Worm (Caenorhabditis elegans) whole organism, late embryonic: ENCODE measurements around the gene col-39.

Source experiments
- C08G9.2 ChIP-seq: sonication (generic microtip); optimal IDR thresholded peaks from 2 replicates; lab custom pipeline; 2016; ENCODE audit warnings: mild to moderate bottlenecking, missing genetic modification characterization, moderate library complexity, missing compliant biosample characterization
- F13H6.1 ChIP-seq: sonication (generic microtip); optimal IDR thresholded peaks from 2 replicates; lab custom pipeline; 2016; ENCODE audit warnings: missing genetic modification characterization, missing compliant biosample characterization
- K02D7.2 ChIP-seq: sonication (generic microtip); optimal IDR thresholded peaks from 2 replicates; lab custom pipeline; 2017; ENCODE audit warnings: mild to moderate bottlenecking, missing genetic modification characterization, missing compliant biosample characterization
- T23F11.4 ChIP-seq: fragments of 200-800 bp; sonication (Bioruptor generic); optimal IDR thresholded peaks from 2 replicates; lab custom pipeline; 2018; ENCODE audit warnings: mild to moderate bottlenecking, missing genetic modification characterization, missing compliant biosample characterization
- Y22D7AL.16 ChIP-seq: sonication (generic microtip); optimal IDR thresholded peaks from 2 replicates; lab custom pipeline; 2016; ENCODE audit warnings: missing genetic modification characterization, missing compliant biosample characterization
- ama-1 ChIP-seq: fragments of 150-350 bp; optimal IDR thresholded peaks from 2 replicates; lab custom pipeline; 2014
- ceh-14 ChIP-seq: sonication (generic microtip); optimal IDR thresholded peaks from 2 replicates; lab custom pipeline; 2016; ENCODE audit warnings: missing genotype, missing genetic modification characterization, missing compliant biosample characterization
- ceh-2 ChIP-seq: sonication (generic microtip); optimal IDR thresholded peaks from 2 replicates; lab custom pipeline; 2016; ENCODE audit warnings: missing genotype, missing genetic modification characterization, missing compliant biosample characterization
- ceh-22 ChIP-seq: sonication (generic microtip); optimal IDR thresholded peaks from 2 replicates; lab custom pipeline; 2017; ENCODE audit warnings: missing biosample characterization, missing genetic modification characterization
- ceh-31 ChIP-seq: sonication (generic microtip); optimal IDR thresholded peaks from 2 replicates; lab custom pipeline; 2016; ENCODE audit warnings: missing genetic modification characterization, missing compliant biosample characterization
- ceh-34 ChIP-seq: sonication (generic microtip); optimal IDR thresholded peaks from 2 replicates; lab custom pipeline; 2016; ENCODE audit warnings: mild to moderate bottlenecking, missing genetic modification characterization, missing compliant biosample characterization
- ceh-45 ChIP-seq: fragments of 200-800 bp; sonication (Bioruptor generic); IDR thresholded peaks from 2 replicates; pipeline ENCODE4 v1.3.6; 2022; ENCODE audit warnings: missing genetic modification reagents, missing genetic modification characterization, missing compliant biosample characterization
- ceh-6 ChIP-seq: fragments of 200-800 bp; sonication (Bioruptor generic); optimal IDR thresholded peaks from 2 replicates; lab custom pipeline; 2018; ENCODE audit warnings: mild to moderate bottlenecking, missing genetic modification characterization, missing compliant biosample characterization
- ceh-9 ChIP-seq: sonication (generic microtip); optimal IDR thresholded peaks from 2 replicates; lab custom pipeline; 2016; ENCODE audit warnings: mild to moderate bottlenecking, missing genetic modification characterization, inconsistent platforms, missing compliant biosample characterization
- che-1 ChIP-seq: sonication (generic microtip); optimal IDR thresholded peaks from 2 replicates; lab custom pipeline; 2016; ENCODE audit warnings: mild to moderate bottlenecking, missing genetic modification characterization, missing compliant biosample characterization
- dmd-4 ChIP-seq: sonication (generic microtip); optimal IDR thresholded peaks from 2 replicates; lab custom pipeline; 2016; ENCODE audit warnings: borderline replicate concordance, missing genetic modification characterization, missing compliant biosample characterization
- elt-2 ChIP-seq: sonication (generic microtip); optimal IDR thresholded peaks from 2 replicates; lab custom pipeline; 2016; ENCODE audit warnings: missing genetic modification reagents, missing genetic modification characterization, missing compliant biosample characterization
- elt-4 ChIP-seq: sonication (generic microtip); optimal IDR thresholded peaks from 2 replicates; lab custom pipeline; 2016; ENCODE audit warnings: missing genetic modification characterization, missing compliant biosample characterization
- ets-4 ChIP-seq: sonication (generic microtip); optimal IDR thresholded peaks from 2 replicates; lab custom pipeline; 2016; ENCODE audit warnings: missing genetic modification characterization, missing compliant biosample characterization
- gmeb-2 ChIP-seq: sonication (generic microtip); optimal IDR thresholded peaks from 2 replicates; lab custom pipeline; 2016; ENCODE audit warnings: missing genetic modification characterization, inconsistent platforms, missing compliant biosample characterization
- hlh-15 ChIP-seq: sonication (generic microtip); optimal IDR thresholded peaks from 2 replicates; lab custom pipeline; 2016; ENCODE audit warnings: missing genetic modification characterization, missing compliant biosample characterization
- hlh-30 ChIP-seq: sonication (generic microtip); optimal IDR thresholded peaks from 2 replicates; lab custom pipeline; 2017; ENCODE audit warnings: antibody characterized with exemption, missing genetic modification characterization, missing compliant biosample characterization; ENCODE audit not compliant: insufficient read depth
- hlh-8 ChIP-seq: sonication (generic microtip); optimal IDR thresholded peaks from 2 replicates; lab custom pipeline; 2016; ENCODE audit warnings: missing genotype, missing genetic modification characterization, missing compliant biosample characterization
- lim-6 ChIP-seq: sonication (generic microtip); optimal IDR thresholded peaks from 2 replicates; lab custom pipeline; 2016; ENCODE audit warnings: missing genetic modification characterization, missing compliant biosample characterization
- madf-2 ChIP-seq: sonication (generic microtip); optimal IDR thresholded peaks from 2 replicates; lab custom pipeline; 2017; ENCODE audit warnings: missing genetic modification characterization, missing compliant biosample characterization
- mec-3 ChIP-seq: sonication (generic microtip); optimal IDR thresholded peaks from 2 replicates; lab custom pipeline; 2016; ENCODE audit warnings: borderline replicate concordance, missing genetic modification characterization, missing compliant biosample characterization
- nfya-1 ChIP-seq: sonication (generic microtip); optimal IDR thresholded peaks from 2 replicates; lab custom pipeline; 2017; ENCODE audit warnings: missing genetic modification characterization, mild to moderate bottlenecking, missing compliant biosample characterization, antibody characterized with exemption, moderate library complexity
- nhr-232 ChIP-seq: sonication (generic microtip); optimal IDR thresholded peaks from 2 replicates; lab custom pipeline; 2016; ENCODE audit warnings: missing genetic modification characterization, missing compliant biosample characterization
- odd-2 ChIP-seq: sonication (generic microtip); optimal IDR thresholded peaks from 2 replicates; lab custom pipeline; 2017; ENCODE audit warnings: antibody characterized with exemption, mild to moderate bottlenecking, missing genetic modification characterization, missing compliant biosample characterization
- pag-3 ChIP-seq: sonication (generic microtip); optimal IDR thresholded peaks from 2 replicates; lab custom pipeline; 2016; ENCODE audit warnings: missing compliant biosample characterization, missing genetic modification characterization, borderline replicate concordance
- pha-4 ChIP-seq: fragments of 150-350 bp; optimal IDR thresholded peaks from 2 replicates; lab custom pipeline; 2018; ENCODE audit warnings: missing biosample characterization, missing genetic modification reagents, missing genetic modification characterization
- pros-1 ChIP-seq: fragments of 150-350 bp; optimal IDR thresholded peaks from 2 replicates; lab custom pipeline; 2014; ENCODE audit warnings: missing biosample characterization, missing genetic modification reagents, missing genetic modification characterization
- ref-2 ChIP-seq: sonication (generic microtip); optimal IDR thresholded peaks from 2 replicates; lab custom pipeline; 2016; ENCODE audit warnings: missing genetic modification characterization, missing compliant biosample characterization
- rnt-1 ChIP-seq: sonication (generic microtip); optimal IDR thresholded peaks from 2 replicates; lab custom pipeline; 2016; ENCODE audit warnings: missing genetic modification characterization, missing compliant biosample characterization
- sdc-2 ChIP-seq: sonication (generic microtip); optimal IDR thresholded peaks from 2 replicates; lab custom pipeline; 2016; ENCODE audit warnings: missing genotype, missing genetic modification characterization, missing compliant biosample characterization
- sox-4 ChIP-seq: sonication (generic microtip); optimal IDR thresholded peaks from 2 replicates; lab custom pipeline; 2017; ENCODE audit warnings: mild to moderate bottlenecking, missing genetic modification characterization, inconsistent platforms, missing compliant biosample characterization
- syd-9 ChIP-seq: sonication (generic microtip); optimal IDR thresholded peaks from 2 replicates; lab custom pipeline; 2016; ENCODE audit warnings: mild to moderate bottlenecking, missing genetic modification characterization, moderate library complexity, missing compliant biosample characterization
- tbx-2 ChIP-seq: sonication (generic microtip); optimal IDR thresholded peaks from 2 replicates; lab custom pipeline; 2016; ENCODE audit warnings: missing genetic modification characterization, missing compliant biosample characterization
- tbx-7 ChIP-seq: sonication (generic microtip); optimal IDR thresholded peaks from 2 replicates; lab custom pipeline; 2016; ENCODE audit warnings: missing genotype, missing genetic modification characterization, missing compliant biosample characterization
- ttx-3 ChIP-seq: sonication (generic microtip); optimal IDR thresholded peaks from 2 replicates; lab custom pipeline; 2016; ENCODE audit warnings: missing genetic modification reagents, missing genetic modification characterization, missing compliant biosample characterization
- unc-3 ChIP-seq, 2 experiments: fragments of 200-800 bp in 1 of 2; sonication (Bioruptor generic) in 1 of 2; sonication (generic microtip) in 1 of 2; conservative IDR thresholded peaks in 1 of 2; optimal IDR thresholded peaks in 1 of 2; 2 replicates each; pipeline versions ENCODE4 v1.3.6 to Lab custom; 2016 to 2022; ENCODE audit warnings: missing compliant biosample characterization in 2 of 2, missing genetic modification characterization in 2 of 2, missing genetic modification reagents in 1 of 2
- unc-42 ChIP-seq: sonication (generic microtip); optimal IDR thresholded peaks from 2 replicates; lab custom pipeline; 2016; ENCODE audit warnings: missing genotype, missing genetic modification characterization, missing compliant biosample characterization
- unc-55 ChIP-seq: sonication (generic microtip); optimal IDR thresholded peaks from 2 replicates; lab custom pipeline; 2017; ENCODE audit warnings: missing biosample characterization, missing genetic modification reagents, missing genetic modification characterization
- unc-86 ChIP-seq: sonication (generic microtip); optimal IDR thresholded peaks from 2 replicates; lab custom pipeline; 2016; ENCODE audit warnings: missing genetic modification characterization, missing compliant biosample characterization
- ztf-16 ChIP-seq: sonication (generic microtip); optimal IDR thresholded peaks from 2 replicates; lab custom pipeline; 2017; ENCODE audit warnings: missing genetic modification characterization, missing compliant biosample characterization

The col-39 gene

ce11 chrII:10707439-10708096 lies 2.9 kb downstream of the col-39 start:
- TF ChIP-seq ceh-22 (tag; lab: Kevin White, UChicago) (no peak), syd-9 (tag; lab: Kevin White, UChicago) (peak; percentile 5), ceh-34 (tag; lab: Kevin White, UChicago) (no peak), elt-4 (tag; lab: Kevin White, UChicago) (peak; percentile 85), Y22D7AL.16 (no peak), ttx-3 (tag; lab: Kevin White, UChicago) (no peak), unc-3 (GFP tag; conservative IDR thresholded peaks at IDR 0.05; lab: Robert Waterston, UW) (no peak), unc-3 (tag; optimal IDR thresholded peaks at IDR 0.05; lab: Kevin White, UChicago) (no peak), dmd-4 (tag; lab: Kevin White, UChicago) (no peak), C08G9.2 (no peak)

DNA sequence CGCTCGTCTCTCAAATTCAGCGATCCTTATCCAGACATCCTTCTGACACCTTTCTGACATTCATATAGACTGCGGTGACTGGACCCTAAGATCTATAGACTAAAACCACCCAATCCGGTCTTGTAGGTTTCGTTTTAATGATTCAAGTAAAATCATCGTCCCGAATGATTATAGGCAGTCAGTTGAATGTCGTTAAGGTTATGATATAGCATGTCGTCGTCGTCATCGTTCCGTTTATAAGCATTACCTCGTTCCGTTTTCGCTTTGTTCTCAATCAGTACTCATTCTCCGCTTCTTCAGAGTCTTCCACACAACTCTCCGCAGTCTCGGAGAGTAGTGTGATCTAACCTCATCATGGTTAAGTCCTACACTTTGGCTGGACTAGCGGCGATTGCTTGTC lies 3.9 kb downstream of the col-39 start, which contains the start of gene bli-1:
bli-1 (plus strand) TSS at position 301 of the 400 bp plus-strand sequence.
- TF ChIP-seq ztf-16: no peak
- TF ChIP-seq unc-3 (GFP tag; conservative IDR thresholded peaks at IDR 0.05; lab: Robert Waterston, UW): no peak
- TF ChIP-seq unc-3 (tag; optimal IDR thresholded peaks at IDR 0.05; lab: Kevin White, UChicago): no peak
- no peak for TF ChIP-seq gmeb-2
- no peak for TF ChIP-seq che-1 (tag; lab: Kevin White, UChicago)
- no peak for TF ChIP-seq ceh-6
- no peak for TF ChIP-seq ref-2 (tag; lab: Kevin White, UChicago)
- TF ChIP-seq tbx-2 (tag; lab: Kevin White, UChicago): no peak
- no peak for TF ChIP-seq sdc-2
- no peak for TF ChIP-seq F13H6.1 (tag; lab: Kevin White, UChicago)
- TF ChIP-seq hlh-8 (tag; lab: Kevin White, UChicago): no peak
- TF ChIP-seq pag-3 (tag; lab: Kevin White, UChicago): no peak
- no peak for TF ChIP-seq elt-2 (tag; lab: Kevin White, UChicago)
- TF ChIP-seq hlh-15: no peak
- TF ChIP-seq T23F11.4: no peak
- TF ChIP-seq pros-1: no peak
- TF ChIP-seq madf-2: no peak
- TF ChIP-seq odd-2 (tag; lab: Kevin White, UChicago): no peak
- TF ChIP-seq nhr-232 (tag; lab: Kevin White, UChicago): no peak
- TF ChIP-seq ttx-3 (tag; lab: Kevin White, UChicago): no peak

- TF ChIP-seq odd-2 (tag; lab: Kevin White, UChicago): no peak
- peak; percentile 10 for TF ChIP-seq hlh-8 (tag; lab: Kevin White, UChicago)
- peak; percentile 67 for TF ChIP-seq ceh-2
- no peak for TF ChIP-seq syd-9 (tag; lab: Kevin White, UChicago)
- TF ChIP-seq dmd-4 (tag; lab: Kevin White, UChicago): no peak
- TF ChIP-seq tbx-7 (tag; lab: Kevin White, UChicago): peak; percentile 26
- TF ChIP-seq ets-4 (tag; lab: Kevin White, UChicago): peak; percentile 46
- TF ChIP-seq C08G9.2: peak; percentile 65
- no peak for TF ChIP-seq che-1 (tag; lab: Kevin White, UChicago)
- no peak for TF ChIP-seq lim-6 (tag; lab: Kevin White, UChicago)
- no peak for TF ChIP-seq pros-1
- no peak for TF ChIP-seq ceh-45
- peak; percentile 19 for TF ChIP-seq tbx-2 (tag; lab: Kevin White, UChicago)
- TF ChIP-seq ceh-14 (tag; lab: Kevin White, UChicago): no peak
- TF ChIP-seq sdc-2: no peak
- peak; percentile 63 for TF ChIP-seq ceh-31 (tag; lab: Kevin White, UChicago)
- TF ChIP-seq unc-42 (tag; lab: Kevin White, UChicago): peak; percentile 32
- no peak for TF ChIP-seq ama-1 (lab: Kevin White, UChicago)
- no peak for TF ChIP-seq hlh-30 (tag; lab: Kevin White, UChicago)
- no peak for TF ChIP-seq K02D7.2 (tag; lab: Kevin White, UChicago)
- no peak for TF ChIP-seq unc-55 (GFP tag; lab: Kevin White, UChicago)
- TF ChIP-seq ceh-34 (tag; lab: Kevin White, UChicago): no peak
- no peak for TF ChIP-seq ceh-9
- TF ChIP-seq mec-3 (tag; lab: Kevin White, UChicago): no peak
- TF ChIP-seq nfya-1 (tag; lab: Kevin White, UChicago): no peak
- no peak for TF ChIP-seq pha-4 (tag; lab: Kevin White, UChicago)
- no peak for TF ChIP-seq sox-4 (tag; lab: Kevin White, UChicago)
- no peak for TF ChIP-seq T23F11.4
- no peak for TF ChIP-seq rnt-1 (tag; lab: Kevin White, UChicago)
- no peak for TF ChIP-seq unc-86 (tag; lab: Kevin White, UChicago)
Observed at ce11 chrII:10714262-10714933, 9.7 kb downstream of the col-39 start, which contains the start of the genes dph-2 and C09G5.7. Gene dph-2 (minus strand): TSS chrII:10714297. Gene C09G5.7 (plus strand): TSS chrII:10714883.
